Worm (Caenorhabditis elegans): ENCODE data around the gene R01E6.2.

ce11 chrX:13539701-13540100 is 26.6 kb downstream of the R01E6.2 start:
- TF ChIP-seq ceh-19 (GFP tag; optimal IDR thresholded peaks at IDR 0.05): no peak
- TF ChIP-seq nfya-1 (tag; optimal IDR thresholded peaks at IDR 0.05): no peak
